Fruit fly (Drosophila melanogaster): ENCODE measurements around the gene Pex16.

DNA sequence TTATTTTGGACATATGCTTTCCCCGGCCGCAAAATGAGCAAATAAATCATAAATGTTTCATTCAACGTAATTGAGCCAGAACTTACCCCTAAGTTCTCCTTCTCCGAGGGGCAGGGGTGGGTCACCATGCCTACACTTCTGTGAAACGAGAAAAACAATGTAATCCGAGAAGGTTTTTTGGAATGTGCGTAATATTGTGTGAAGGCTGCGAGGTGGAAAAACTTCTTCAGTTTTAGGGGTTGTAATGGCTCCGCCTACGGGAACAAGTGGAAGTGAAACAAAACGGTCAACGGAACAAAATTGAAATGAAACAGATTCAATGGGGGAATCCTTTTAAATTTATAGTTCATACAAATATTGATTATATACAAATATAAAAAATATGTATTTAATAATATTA is 18.7 kb upstream of the Pex16 start:
- TF ChIP-seq gl (tag; optimal IDR thresholded peaks at IDR 0.05), result no peak
- no peak for TF ChIP-seq CG4496 (GFP tag; IDR thresholded peaks at IDR 0.05)
- TF ChIP-seq Pif1B (GFP tag; optimal IDR thresholded peaks at IDR 0.05), result no peak
- TF ChIP-seq CG8159 (tag; optimal IDR thresholded peaks at IDR 0.05), result no peak
- TF ChIP-seq EcR (GFP tag; optimal IDR thresholded peaks at IDR 0.05), result no peak
